Fruit fly (Drosophila melanogaster): Measurements from ENCODE around the gene mtgo.
A peak's percentile ranks its signal among the peaks of the same experiment; 100 is the strongest.

The mtgo gene

DNA sequence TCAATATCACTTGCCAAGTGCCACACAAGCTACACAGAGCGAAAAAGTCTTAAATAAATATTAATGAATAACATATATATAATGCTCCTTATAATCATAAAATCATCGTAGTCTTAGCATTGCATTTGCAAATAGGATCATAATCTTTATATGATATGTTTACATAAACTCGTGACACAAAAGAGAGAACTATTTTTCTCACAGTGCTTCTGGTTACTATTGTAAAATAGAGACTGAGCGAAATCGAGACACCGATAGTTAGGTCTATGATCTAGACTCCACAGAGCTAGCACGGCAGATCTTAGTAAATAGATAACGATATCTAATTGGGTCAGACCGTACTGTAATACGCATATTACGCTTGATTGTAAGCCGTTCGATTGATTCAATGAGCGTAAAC is 164.9 kb downstream of the mtgo start (continued):
- TF ChIP-seq CG4424 (GFP tag; optimal IDR thresholded peaks at IDR 0.05) (no peak), ase (GFP tag; IDR thresholded peaks at IDR 0.05) (no peak), her (GFP tag; optimal IDR thresholded peaks at IDR 0.05) (no peak), maf-S (GFP tag; optimal IDR thresholded peaks at IDR 0.05) (no peak), CG1603 (tag; optimal IDR thresholded peaks at IDR 0.05) (peak; percentile 70), nerfin-1 (tag; optimal IDR thresholded peaks at IDR 0.05) (no peak), CG5180 (GFP tag; optimal IDR thresholded peaks at IDR 0.05) (no peak), Mad (GFP tag; optimal IDR thresholded peaks at IDR 0.05) (no peak), cato (GFP tag; optimal IDR thresholded peaks at IDR 0.05; ENCODE audit: borderline replicate concordance) (peak; percentile 30), Adf1 (GFP tag; IDR thresholded peaks at IDR 0.05) (peak; percentile 42; the same call in 1 of the 2 replicates), CG17328 (GFP tag; IDR thresholded peaks at IDR 0.05) (peak; percentile 88), CG17802 (tag; optimal IDR thresholded peaks at IDR 0.05) (no peak), lab (GFP tag; optimal IDR thresholded peaks at IDR 0.05) (no peak), CG31224 (GFP tag; IDR thresholded peaks at IDR 0.05) (no peak), sd (tag; optimal IDR thresholded peaks at IDR 0.05) (no peak), CG2129 (GFP tag; IDR thresholded peaks at IDR 0.05; ENCODE audit: partially characterized antibody) (no peak), wek (GFP tag; optimal IDR thresholded peaks at IDR 0.05) (no peak), CG15011 (GFP tag; optimal IDR thresholded peaks at IDR 0.05) (no peak), az2 (GFP tag; optimal IDR thresholded peaks at IDR 0.05) (peak; percentile 66), twi (tag; optimal IDR thresholded peaks at IDR 0.05) (peak; percentile 0), HmgD (GFP tag; optimal IDR thresholded peaks at IDR 0.05) (no peak), fru (optimal IDR thresholded peaks at IDR 0.05) (no peak), Rx (GFP tag; IDR thresholded peaks at IDR 0.05) (no peak), Lim3 (GFP tag; IDR thresholded peaks at IDR 0.05) (peak; percentile 30; the same call in 1 of the 2 replicates), CG16863 (GFP tag; optimal IDR thresholded peaks at IDR 0.05) (no peak), PHDP (tag; optimal IDR thresholded peaks at IDR 0.05) (peak; percentile 81), nau (GFP tag; optimal IDR thresholded peaks at IDR 0.05) (no peak), lilli (GFP tag; optimal IDR thresholded peaks at IDR 0.05) (peak; percentile 36), CG1024 (GFP tag; IDR thresholded peaks at IDR 0.05) (peak; percentile 66), CG11504 (tag; optimal IDR thresholded peaks at IDR 0.05) (peak; percentile 91), Bgb (GFP tag; IDR thresholded peaks at IDR 0.05; ENCODE audit: partially characterized antibody) (no peak), CkIIα-i1 (GFP tag; IDR thresholded peaks at IDR 0.05) (0 out of 2 replicates have a peak, but pooled peaks have one; percentile 64), fu2 (GFP tag; optimal IDR thresholded peaks at IDR 0.05) (no peak), sob (GFP tag; IDR thresholded peaks at IDR 0.05) (peak; percentile 89), CG15601 (tag; optimal IDR thresholded peaks at IDR 0.05) (peak; percentile 39), CG7786 (GFP tag; optimal IDR thresholded peaks at IDR 0.05) (no peak), CG30403 (GFP tag; optimal IDR thresholded peaks at IDR 0.05) (peak; percentile 79), CG13296 (GFP tag; optimal IDR thresholded peaks at IDR 0.05) (no peak), BtbVII (GFP tag; optimal IDR thresholded peaks at IDR 0.05) (no peak), CG11456 (GFP tag; IDR thresholded peaks at IDR 0.05) (peak; percentile 61; the same call in 2 of the 3 replicates), org-1 (GFP tag; optimal IDR thresholded peaks at IDR 0.05) (peak; percentile 67), Sox100B (GFP tag; optimal IDR thresholded peaks at IDR 0.05) (peak; percentile 3), ttk (GFP tag; IDR thresholded peaks at IDR 0.05) (peak; percentile 83), ato (GFP tag; IDR thresholded peaks at IDR 0.05; ENCODE audit: partially characterized antibody) (no peak), CG5953 (GFP tag; IDR thresholded peaks at IDR 0.05) (peak; percentile 80), Neu2 (GFP tag; optimal IDR thresholded peaks at IDR 0.05; ENCODE audit: borderline replicate concordance) (no peak), slbo (GFP tag; IDR thresholded peaks at IDR 0.05) (peak; percentile 84), CG3838 (GFP tag; optimal IDR thresholded peaks at IDR 0.05) (no peak), CG3281 (GFP tag; optimal IDR thresholded peaks at IDR 0.05) (no peak), CG7372 (GFP tag; IDR thresholded peaks at IDR 0.05) (no peak), croc (GFP tag; conservative IDR thresholded peaks at IDR 0.05) (no peak), B-H1 (GFP tag; IDR thresholded peaks at IDR 0.05) (no peak)

All from whole organism, embryonic.